Worm (Caenorhabditis elegans) whole organism, young adult: ENCODE measurements around the gene mdt-8.

Source experiments
- D2030.7 ChIP-seq: fragments of 200-800 bp; sonication (Bioruptor generic); IDR thresholded peaks from 2 replicates; pipeline ENCODE4 v1.3.6; 2022; ENCODE audit warnings: missing genetic modification reagents, missing genetic modification characterization, missing compliant biosample characterization
- F33H1.4 ChIP-seq: fragments of 200-800 bp; sonication (Bioruptor generic); IDR thresholded peaks from 2 replicates; pipeline ENCODE4 v1.3.6; 2022; ENCODE audit warnings: missing genetic modification reagents, missing genetic modification characterization, missing compliant biosample characterization
- F49E8.2 ChIP-seq: sonication (generic microtip); optimal IDR thresholded peaks from 3 replicates; lab custom pipeline; 2017; ENCODE audit warnings: missing genetic modification characterization, mild to moderate bottlenecking, missing compliant biosample characterization, antibody characterized with exemption, moderate library complexity; ENCODE audit not compliant: insufficient read depth
- F52B5.7 ChIP-seq: sonication (generic microtip); optimal IDR thresholded peaks from 2 replicates; lab custom pipeline; 2016; ENCODE audit warnings: mild to moderate bottlenecking, missing genetic modification characterization, missing compliant biosample characterization
- F57C9.4 ChIP-seq: sonication (generic microtip); optimal IDR thresholded peaks from 2 replicates; lab custom pipeline; 2017; ENCODE audit warnings: mild to moderate bottlenecking, missing genetic modification characterization, missing compliant biosample characterization
- K11D2.4 ChIP-seq: fragments of 200-800 bp; sonication (Bioruptor generic); IDR thresholded peaks from 2 replicates; pipeline ENCODE4 v1.3.6; 2022; ENCODE audit warnings: missing genetic modification reagents, missing genetic modification characterization, missing compliant biosample characterization
- T26A5.8 ChIP-seq: sonication (generic microtip); optimal IDR thresholded peaks from 2 replicates; lab custom pipeline; 2016; ENCODE audit warnings: missing genetic modification characterization, missing compliant biosample characterization
- Y53G8AR.9 ChIP-seq: fragments of 200-800 bp; sonication (Bioruptor generic); conservative IDR thresholded peaks from 2 replicates; pipeline ENCODE4 v1.3.6; 2022; ENCODE audit warnings: missing genetic modification reagents, missing genetic modification characterization, missing compliant biosample characterization
- Y56A3A.18 ChIP-seq: fragments of 200-800 bp; sonication (Bioruptor generic); IDR thresholded peaks from 2 replicates; pipeline ENCODE4 v1.3.6; 2022; ENCODE audit warnings: missing genetic modification reagents, missing genetic modification characterization, missing compliant biosample characterization
- Y67H2A.10 ChIP-seq: fragments of 200-800 bp; sonication (Bioruptor generic); conservative IDR thresholded peaks from 2 replicates; pipeline ENCODE4 v1.3.6; 2022; ENCODE audit warnings: missing genetic modification reagents, missing genetic modification characterization, missing compliant biosample characterization
- Y79H2A.3 ChIP-seq: fragments of 200-800 bp; sonication (Bioruptor generic); conservative IDR thresholded peaks from 2 replicates; pipeline ENCODE4 v1.3.6; 2022; ENCODE audit warnings: missing genetic modification reagents, missing genetic modification characterization, missing compliant biosample characterization
- akir-1 ChIP-seq: fragments of 200-800 bp; sonication (Bioruptor generic); optimal IDR thresholded peaks from 2 replicates; lab custom pipeline; 2018; ENCODE audit warnings: mild to moderate bottlenecking, missing genetic modification characterization, moderate library complexity, missing compliant biosample characterization
- attf-5 ChIP-seq: fragments of 200-800 bp; sonication (Bioruptor generic); optimal IDR thresholded peaks from 2 replicates; lab custom pipeline; 2018; ENCODE audit warnings: mild to moderate bottlenecking, missing genetic modification characterization, missing compliant biosample characterization
- cebp-1 ChIP-seq, 2 experiments: fragments of 200-800 bp in 1 of 2; sonication (Bioruptor generic) in 1 of 2; sonication (generic microtip) in 1 of 2; IDR thresholded peaks in 1 of 2; optimal IDR thresholded peaks in 1 of 2; 2 replicates each; pipeline versions ENCODE4 v1.3.6 to Lab custom; 2017 to 2022; ENCODE audit warnings: missing compliant biosample characterization in 2 of 2, missing genetic modification characterization in 2 of 2, mild to moderate bottlenecking in 1 of 2, missing genetic modification reagents in 1 of 2, moderate library complexity in 1 of 2
- ceh-100 ChIP-seq: fragments of 200-800 bp; sonication (Bioruptor generic); IDR thresholded peaks from 2 replicates; pipeline ENCODE4 v1.3.6; 2022; ENCODE audit warnings: missing genetic modification reagents, missing genetic modification characterization, missing compliant biosample characterization
- ceh-79 ChIP-seq: sonication (generic microtip); optimal IDR thresholded peaks from 2 replicates; lab custom pipeline; 2017; ENCODE audit warnings: mild to moderate bottlenecking, missing genetic modification characterization, missing compliant biosample characterization
- ceh-91 ChIP-seq: fragments of 200-800 bp; sonication (Bioruptor generic); IDR thresholded peaks from 2 replicates; pipeline ENCODE4 v1.3.6; 2022; ENCODE audit warnings: missing genetic modification reagents, missing genetic modification characterization, missing compliant biosample characterization
- chd-7 ChIP-seq: sonication (generic microtip); optimal IDR thresholded peaks from 2 replicates; lab custom pipeline; 2016; ENCODE audit warnings: mild to moderate bottlenecking, missing genetic modification characterization, moderate library complexity, missing compliant biosample characterization
- dpl-1 ChIP-seq: fragments of 150-350 bp; optimal IDR thresholded peaks from 2 replicates; lab custom pipeline; 2014; ENCODE audit warnings: missing biosample characterization, missing genetic modification reagents, missing genetic modification characterization
- efl-1 ChIP-seq: fragments of 150-350 bp; optimal IDR thresholded peaks from 2 replicates; lab custom pipeline; 2014; ENCODE audit warnings: missing biosample characterization, missing genetic modification reagents, missing genetic modification characterization
- egl-44 ChIP-seq: fragments of 200-800 bp; sonication (Bioruptor generic); IDR thresholded peaks from 2 replicates; pipeline ENCODE4 v1.3.6; 2022; ENCODE audit warnings: missing genetic modification reagents, missing genetic modification characterization, missing compliant biosample characterization
- him-1 ChIP-seq: sonication (generic microtip); optimal IDR thresholded peaks from 2 replicates; lab custom pipeline; 2016; ENCODE audit warnings: missing genotype, missing genetic modification reagents, missing genetic modification characterization, missing compliant biosample characterization
- hmg-1.2 ChIP-seq: fragments of 200-800 bp; sonication (Bioruptor generic); IDR thresholded peaks from 2 replicates; pipeline ENCODE4 v1.3.6; 2022; ENCODE audit warnings: missing genetic modification reagents, missing genetic modification characterization, missing compliant biosample characterization
- hsf-1 ChIP-seq: fragments of 200-800 bp; sonication (Bioruptor generic); IDR thresholded peaks from 2 replicates; pipeline ENCODE4 v1.3.6; 2022; ENCODE audit warnings: missing genetic modification reagents, missing genetic modification characterization, missing compliant biosample characterization
- lag-1 ChIP-seq: fragments of 200-800 bp; sonication (Bioruptor generic); IDR thresholded peaks from 2 replicates; pipeline ENCODE4 v1.3.6; 2022; ENCODE audit warnings: missing genetic modification reagents, missing genetic modification characterization, missing compliant biosample characterization
- lir-1 ChIP-seq: fragments of 200-800 bp; sonication (Bioruptor generic); conservative IDR thresholded peaks from 2 replicates; pipeline ENCODE4 v1.3.6; 2022; ENCODE audit warnings: missing genetic modification reagents, missing genetic modification characterization, missing compliant biosample characterization
- lsl-1 ChIP-seq: fragments of 200-800 bp; sonication (Bioruptor generic); optimal IDR thresholded peaks from 2 replicates; lab custom pipeline; 2018; ENCODE audit warnings: mild to moderate bottlenecking, missing genetic modification characterization, moderate library complexity, missing compliant biosample characterization
- madf-10 ChIP-seq: sonication (generic microtip); optimal IDR thresholded peaks from 2 replicates; lab custom pipeline; 2016; ENCODE audit warnings: mild to moderate bottlenecking, missing genetic modification characterization, missing compliant biosample characterization
- madf-3 ChIP-seq: fragments of 200-800 bp; sonication (Bioruptor generic); IDR thresholded peaks from 2 replicates; pipeline ENCODE4 v1.3.6; 2022; ENCODE audit warnings: missing genetic modification reagents, missing genetic modification characterization, missing compliant biosample characterization
- madf-6 ChIP-seq: fragments of 200-800 bp; sonication (Bioruptor generic); IDR thresholded peaks from 2 replicates; pipeline ENCODE4 v1.3.6; 2022; ENCODE audit warnings: missing genetic modification reagents, missing genetic modification characterization, missing compliant biosample characterization
- madf-8 ChIP-seq: fragments of 200-800 bp; sonication (Bioruptor generic); conservative IDR thresholded peaks from 2 replicates; pipeline ENCODE4 v1.3.6; 2022; ENCODE audit warnings: missing genetic modification reagents, missing genetic modification characterization, missing compliant biosample characterization
- mcd-1 ChIP-seq: fragments of 200-800 bp; sonication (Bioruptor generic); IDR thresholded peaks from 2 replicates; pipeline ENCODE4 v1.3.6; 2022; ENCODE audit warnings: missing genetic modification reagents, missing genetic modification characterization, missing compliant biosample characterization
- nhr-90 ChIP-seq: sonication (generic microtip); optimal IDR thresholded peaks from 2 replicates; lab custom pipeline; 2016; ENCODE audit warnings: missing genotype, mild to moderate bottlenecking, missing genetic modification characterization, missing compliant biosample characterization
- pha-4 ChIP-seq: fragments of 150-350 bp; sonication (generic microtip); optimal IDR thresholded peaks from 2 replicates; lab custom pipeline; 2014; ENCODE audit warnings: missing biosample characterization, missing genetic modification reagents, missing genetic modification characterization
- rec-8 ChIP-seq, 2 experiments: sonication (generic microtip); optimal IDR thresholded peaks; 2 replicates each; lab custom pipeline; 2016; ENCODE audit warnings: mild to moderate bottlenecking in 2 of 2, missing genetic modification characterization in 2 of 2, missing genetic modification reagents in 2 of 2, missing genotype in 2 of 2, missing biosample characterization in 1 of 2, missing compliant biosample characterization in 1 of 2, moderate library complexity in 1 of 2
- snpc-3.4 ChIP-seq: sonication (generic microtip); optimal IDR thresholded peaks from 2 replicates; lab custom pipeline; 2017; ENCODE audit warnings: missing genetic modification characterization, mild to moderate bottlenecking, missing compliant biosample characterization, antibody characterized with exemption, moderate library complexity, missing genotype, missing genetic modification reagents
- tbp1 ChIP-seq: fragments of 200-800 bp; sonication (Bioruptor generic); optimal IDR thresholded peaks from 2 replicates; lab custom pipeline; 2018; ENCODE audit warnings: mild to moderate bottlenecking, missing genetic modification characterization, missing compliant biosample characterization
- xnd-1 ChIP-seq: sonication (generic microtip); optimal IDR thresholded peaks from 2 replicates; lab custom pipeline; 2016; ENCODE audit warnings: missing genotype, missing genetic modification reagents, missing genetic modification characterization, missing compliant biosample characterization
- zfh-2 ChIP-seq: fragments of 200-800 bp; sonication (Bioruptor generic); conservative IDR thresholded peaks from 2 replicates; pipeline ENCODE4 v1.3.6; 2022; ENCODE audit warnings: missing genetic modification reagents, missing genetic modification characterization, missing compliant biosample characterization

The mdt-8 gene

ce11 chrII:11544714-11545113, 11.1 kb upstream of the mdt-8 start, which contains the start of gene F54D5.9:
TSS of gene F54D5.9 (minus strand) at chrII:11544828.
- TF ChIP-seq F33H1.4 (GFP tag; lab: Robert Waterston, UW) (peak; percentile 83), egl-44 (no peak), D2030.7 (GFP tag; lab: Robert Waterston, UW) (peak; percentile 56), dpl-1 (GFP tag; lab: Kevin White, UChicago) (peak; percentile 36), nhr-90 (tag; lab: Kevin White, UChicago) (no peak), hsf-1 (GFP tag; lab: Robert Waterston, UW) (peak; percentile 72), him-1 (tag; lab: Kevin White, UChicago) (no peak), mcd-1 (GFP tag; lab: Robert Waterston, UW) (0 out of 2 replicates have a peak, but pooled peaks have one; percentile 6), Y67H2A.10 (GFP tag; lab: Robert Waterston, UW) (no peak), Y56A3A.18 (GFP tag; lab: Robert Waterston, UW) (no peak), efl-1 (peak; percentile 71), lsl-1 (GFP tag; lab: Kevin White, UChicago) (peak; percentile 87), T26A5.8 (no peak), xnd-1 (tag; lab: Kevin White, UChicago) (peak; percentile 55), ceh-100 (GFP tag; lab: Robert Waterston, UW) (no peak), ceh-91 (GFP tag; lab: Robert Waterston, UW) (peak; percentile 61; the same call in 1 of the 2 replicates), snpc-3.4 (peak; percentile 36), F49E8.2 (tag; lab: Kevin White, UChicago) (peak; percentile 5), lir-1 (GFP tag; lab: Robert Waterston, UW) (no peak), F57C9.4 (tag; lab: Kevin White, UChicago) (no peak), ceh-79 (no peak), attf-5 (no peak), rec-8 (tag; optimal IDR thresholded peaks at IDR 0.05; lab: Kevin White, UChicago) (no peak), hmg-1.2 (GFP tag; lab: Robert Waterston, UW) (peak; percentile 16; the same call in 1 of the 2 replicates), madf-10 (tag; lab: Kevin White, UChicago) (no peak), F52B5.7 (tag; lab: Kevin White, UChicago) (no peak), madf-8 (GFP tag; lab: Robert Waterston, UW) (peak; percentile 80), K11D2.4 (GFP tag; lab: Robert Waterston, UW) (no peak), madf-6 (GFP tag; lab: Robert Waterston, UW) (peak; percentile 85), lag-1 (GFP tag; lab: Robert Waterston, UW) (no peak), akir-1 (GFP tag; lab: Kevin White, UChicago) (no peak), Y79H2A.3 (GFP tag; lab: Robert Waterston, UW) (no peak), chd-7 (no peak), madf-3 (GFP tag; lab: Robert Waterston, UW) (no peak)

ce11 chrII:11542958-11543357, 9.3 kb upstream of the mdt-8 start:
- TF ChIP-seq dpl-1 (GFP tag; lab: Kevin White, UChicago) (no peak), zfh-2 (GFP tag; lab: Robert Waterston, UW) (peak; percentile 30; the same call in 1 of the 2 replicates)
- TF ChIP-seq, all 124 proteins: peak for 1

- TF ChIP-seq snpc-3.4 (peak; percentile 14), Y53G8AR.9 (GFP tag; lab: Robert Waterston, UW) (0 out of 2 replicates have a peak, but pooled peaks have one; percentile 43), tbp1 (GFP tag; lab: Kevin White, UChicago) (peak; percentile 5), pha-4 (tag; lab: Kevin White, UChicago) (no peak), cebp-1 (GFP tag; IDR thresholded peaks at IDR 0.05; lab: Robert Waterston, UW) (no peak), cebp-1 (tag; optimal IDR thresholded peaks at IDR 0.05; lab: Kevin White, UChicago) (peak; percentile 18), hsf-1 (GFP tag; lab: Robert Waterston, UW) (0 out of 2 replicates have a peak, but pooled peaks have one; percentile 5)
- TF ChIP-seq, all 124 proteins: peak for 5
These were observed 8.8 kb upstream of the mdt-8 start, which contains the start of gene gtf-2E2 for ce11 chrII:11542385-11542784. TSS of gene gtf-2E2 (minus strand) at chrII:11542495.
